Worm (Caenorhabditis elegans) whole organism, early embryonic: ENCODE measurements around the gene F49F1.5.
"Not testable (repeated sequence)": the region's sequence is repeated elsewhere in the genome, so short reads cannot be mapped to it uniquely, and the experiment has no call there.

Experiments used
- B0310.2 ChIP-seq: sonication (generic microtip); optimal IDR thresholded peaks from 2 replicates; lab custom pipeline; 2016; ENCODE audit warnings: mild to moderate bottlenecking, missing genetic modification characterization, missing compliant biosample characterization
- F13C5.2 ChIP-seq: sonication (generic microtip); optimal IDR thresholded peaks from 2 replicates; lab custom pipeline; 2017; ENCODE audit warnings: mild to moderate bottlenecking, missing genetic modification characterization, inconsistent platforms, missing compliant biosample characterization
- aly-1 ChIP-seq: sonication (generic microtip); optimal IDR thresholded peaks from 2 replicates; lab custom pipeline; 2016; ENCODE audit warnings: missing genetic modification characterization, missing compliant biosample characterization
- ama-1 ChIP-seq: fragments of 150-350 bp; optimal IDR thresholded peaks from 2 replicates; lab custom pipeline; 2014
- ceh-13 ChIP-seq: fragments of 200-800 bp; sonication (Bioruptor generic); optimal IDR thresholded peaks from 2 replicates; lab custom pipeline; 2018; ENCODE audit warnings: mild to moderate bottlenecking, missing genetic modification characterization, missing compliant biosample characterization
- ceh-36 ChIP-seq: sonication (generic microtip); optimal IDR thresholded peaks from 2 replicates; lab custom pipeline; 2016; ENCODE audit warnings: missing genetic modification characterization, inconsistent platforms, missing compliant biosample characterization
- ets-7 ChIP-seq: sonication (generic microtip); optimal IDR thresholded peaks from 2 replicates; lab custom pipeline; 2016; ENCODE audit warnings: missing genotype, missing genetic modification characterization, missing compliant biosample characterization
- flt-1 ChIP-seq: fragments of 200-800 bp; sonication (Bioruptor generic); IDR thresholded peaks from 2 replicates; pipeline ENCODE4 v1.3.6; 2022; ENCODE audit warnings: missing genetic modification characterization, missing compliant biosample characterization
- hmbx-1 ChIP-seq: sonication (generic microtip); optimal IDR thresholded peaks from 2 replicates; lab custom pipeline; 2016; ENCODE audit warnings: mild to moderate bottlenecking, missing genetic modification characterization, missing compliant biosample characterization
- hmg-4 ChIP-seq: fragments of 200-800 bp; sonication (Bioruptor generic); optimal IDR thresholded peaks from 2 replicates; lab custom pipeline; 2018; ENCODE audit warnings: mild to moderate bottlenecking, missing genetic modification characterization, missing compliant biosample characterization
- hnd-1 ChIP-seq: sonication (generic microtip); optimal IDR thresholded peaks from 2 replicates; lab custom pipeline; 2016; ENCODE audit warnings: missing genetic modification characterization, missing compliant biosample characterization
- pes-1 ChIP-seq: fragments of 200-800 bp; sonication (Bioruptor generic); IDR thresholded peaks from 2 replicates; pipeline ENCODE4 v1.3.6; 2022; ENCODE audit warnings: missing genetic modification reagents, missing genetic modification characterization, missing compliant biosample characterization
- scrt-1 ChIP-seq: fragments of 200-800 bp; sonication (Bioruptor generic); IDR thresholded peaks from 2 replicates; pipeline ENCODE4 v1.3.6; 2022; ENCODE audit warnings: missing genetic modification characterization, missing compliant biosample characterization
- sea-1 ChIP-seq: fragments of 200-800 bp; sonication (Bioruptor generic); conservative IDR thresholded peaks from 2 replicates; pipeline ENCODE4 v1.3.6; 2022; ENCODE audit warnings: missing genetic modification characterization, missing compliant biosample characterization
- tbx-11 ChIP-seq: fragments of 200-800 bp; sonication (Bioruptor generic); IDR thresholded peaks from 2 replicates; pipeline ENCODE4 v1.3.6; 2022; ENCODE audit warnings: missing genetic modification characterization, missing compliant biosample characterization
- tbx-37 ChIP-seq: fragments of 200-800 bp; sonication (Bioruptor generic); conservative IDR thresholded peaks from 2 replicates; pipeline ENCODE4 v1.3.6; 2022; ENCODE audit warnings: missing genetic modification reagents, missing genetic modification characterization, missing compliant biosample characterization
- tra-4 ChIP-seq: sonication (generic microtip); optimal IDR thresholded peaks from 2 replicates; lab custom pipeline; 2017; ENCODE audit warnings: missing genetic modification characterization, missing compliant biosample characterization

F49F1.5 gene

ce11 chrIV:4135744-4136143 lies 15.5 kb upstream of the F49F1.5 start, which contains the start of gene F49F1.17:
F49F1.17 (minus strand) TSS chrIV:4135844.
- TF ChIP-seq hmbx-1 (tag; lab: Kevin White, UChicago): no peak
- TF ChIP-seq tra-4 (tag; lab: Kevin White, UChicago): no peak
- TF ChIP-seq ama-1: no peak
- TF ChIP-seq F13C5.2: no peak
- no peak for TF ChIP-seq hnd-1
- no peak for TF ChIP-seq ets-7 (tag; lab: Kevin White, UChicago)
- no peak for TF ChIP-seq flt-1

- not testable (repeated sequence) for TF ChIP-seq F13C5.2; ama-1; hmbx-1 (tag; lab: Kevin White, UChicago)
These were observed 5.4 kb upstream of the F49F1.5 start, which contains the start of gene F49F1.7 for ce11 chrIV:4125657-4126056. F49F1.7 (minus strand) TSS chrIV:4125757.

- TF ChIP-seq tra-4 (tag; lab: Kevin White, UChicago): no peak
- TF ChIP-seq flt-1: no peak
- no peak for TF ChIP-seq sea-1 (GFP tag; lab: Robert Waterston, UW)
- no peak for TF ChIP-seq pes-1 (GFP tag; lab: Robert Waterston, UW)
- TF ChIP-seq ets-7 (tag; lab: Kevin White, UChicago): no peak
- TF ChIP-seq scrt-1 (GFP tag; lab: Robert Waterston, UW): no peak
- no peak for TF ChIP-seq hnd-1
- no peak for TF ChIP-seq B0310.2 (tag; lab: Kevin White, UChicago)
- no peak for TF ChIP-seq tbx-11 (GFP tag; lab: Robert Waterston, UW)
- TF ChIP-seq ceh-13 (GFP tag; lab: Kevin White, UChicago): no peak
- no peak for TF ChIP-seq ama-1
- TF ChIP-seq tbx-37 (GFP tag; lab: Robert Waterston, UW): no peak
- TF ChIP-seq hmbx-1 (tag; lab: Kevin White, UChicago): no peak
- no peak for TF ChIP-seq aly-1 (tag; lab: Kevin White, UChicago)
- no peak for TF ChIP-seq F13C5.2
- TF ChIP-seq hmg-4 (GFP tag; lab: Kevin White, UChicago): no peak
- TF ChIP-seq ceh-36 (tag; lab: Kevin White, UChicago): no peak
These were observed 2.9 kb upstream of the F49F1.5 start, which contains the start of gene mul-1 for ce11 chrIV:4123083-4123482. mul-1 (minus strand) TSS chrIV:4123166.

ce11 chrIV:4121055-4121454 lies 840 bp upstream of the F49F1.5 start:
- no peak for TF ChIP-seq ceh-36 (tag; lab: Kevin White, UChicago)
- no peak for TF ChIP-seq tra-4 (tag; lab: Kevin White, UChicago)
- no peak for TF ChIP-seq F13C5.2
- no peak for TF ChIP-seq hnd-1
- no peak for TF ChIP-seq ceh-13 (GFP tag; lab: Kevin White, UChicago)
- TF ChIP-seq hmg-4 (GFP tag; lab: Kevin White, UChicago): no peak
- no peak for TF ChIP-seq pes-1 (GFP tag; lab: Robert Waterston, UW)
- no peak for TF ChIP-seq ets-7 (tag; lab: Kevin White, UChicago)
- TF ChIP-seq tbx-11 (GFP tag; lab: Robert Waterston, UW): no peak
- TF ChIP-seq hmbx-1 (tag; lab: Kevin White, UChicago): no peak
- TF ChIP-seq aly-1 (tag; lab: Kevin White, UChicago): no peak
- no peak for TF ChIP-seq tbx-37 (GFP tag; lab: Robert Waterston, UW)
- no peak for TF ChIP-seq B0310.2 (tag; lab: Kevin White, UChicago)
- TF ChIP-seq scrt-1 (GFP tag; lab: Robert Waterston, UW): no peak

ce11 chrIV:4117432-4117831 lies 2.8 kb downstream of the F49F1.5 start, which contains the start of gene drd-50:
drd-50 (plus strand) TSS chrIV:4117732.
- TF ChIP-seq ama-1: no peak
- TF ChIP-seq hmg-4 (GFP tag; lab: Kevin White, UChicago): no peak
- TF ChIP-seq ets-7 (tag; lab: Kevin White, UChicago): no peak
- TF ChIP-seq ceh-13 (GFP tag; lab: Kevin White, UChicago): no peak
- TF ChIP-seq pes-1 (GFP tag; lab: Robert Waterston, UW): no peak
- TF ChIP-seq sea-1 (GFP tag; lab: Robert Waterston, UW): no peak

ce11 chrIV:4115634-4116033 lies 4.6 kb downstream of the F49F1.5 start, which contains the start of the genes F49F1.4 and F49F1.2:
F49F1.4 (minus strand) TSS chrIV:4115734.
F49F1.2 (plus strand) TSS chrIV:4115943.
- TF ChIP-seq ceh-36 (tag; lab: Kevin White, UChicago) (no peak), tra-4 (tag; lab: Kevin White, UChicago) (no peak), hnd-1 (no peak), aly-1 (tag; lab: Kevin White, UChicago) (no peak), hmg-4 (GFP tag; lab: Kevin White, UChicago) (no peak), ets-7 (tag; lab: Kevin White, UChicago) (no peak), tbx-37 (GFP tag; lab: Robert Waterston, UW) (no peak), sea-1 (GFP tag; lab: Robert Waterston, UW) (no peak), hmbx-1 (tag; lab: Kevin White, UChicago) (no peak), ceh-13 (GFP tag; lab: Kevin White, UChicago) (no peak), B0310.2 (tag; lab: Kevin White, UChicago) (no peak)

ce11 chrIV:4114526-4114925 lies 5.7 kb downstream of the F49F1.5 start, which contains the start of gene F49F1.15:
F49F1.15 (minus strand) TSS chrIV:4114626.
- TF ChIP-seq flt-1 (no peak), B0310.2 (tag; lab: Kevin White, UChicago) (no peak)

ce11 chrIV:4112387-4112786 lies 7.8 kb downstream of the F49F1.5 start, which contains the start of gene F49F1.14:
F49F1.14 (minus strand) TSS chrIV:4112487.
- no peak for TF ChIP-seq hmg-4 (GFP tag; lab: Kevin White, UChicago)
- no peak for TF ChIP-seq tbx-37 (GFP tag; lab: Robert Waterston, UW)
- TF ChIP-seq flt-1: no peak
- no peak for TF ChIP-seq tbx-11 (GFP tag; lab: Robert Waterston, UW)
- no peak for TF ChIP-seq ceh-36 (tag; lab: Kevin White, UChicago)
- TF ChIP-seq F13C5.2: no peak
- TF ChIP-seq B0310.2 (tag; lab: Kevin White, UChicago): no peak
- no peak for TF ChIP-seq ceh-13 (GFP tag; lab: Kevin White, UChicago)
- no peak for TF ChIP-seq aly-1 (tag; lab: Kevin White, UChicago)
- TF ChIP-seq ama-1: no peak
- TF ChIP-seq hmbx-1 (tag; lab: Kevin White, UChicago): no peak
- TF ChIP-seq ets-7 (tag; lab: Kevin White, UChicago): no peak
- no peak for TF ChIP-seq scrt-1 (GFP tag; lab: Robert Waterston, UW)
- no peak for TF ChIP-seq hnd-1
